Fruit fly (Drosophila melanogaster) whole organism, embryonic: Measurements from ENCODE around the gene CG11147.

Experiments
- CG10147 ChIP-seq: fragments of 200-800 bp; sonication (Bioruptor generic); optimal IDR thresholded peaks from 2 replicates; lab custom pipeline; 2019; ENCODE audit warnings: missing biosample characterization, mild to moderate bottlenecking, missing genetic modification characterization, moderate library complexity
- CG11695 ChIP-seq: fragments of 200-800 bp; sonication (Bioruptor generic); IDR thresholded peaks from 3 replicates; pipeline ENCODE4 v1.3.6; 2022; ENCODE audit warnings: missing biosample characterization, missing genetic modification characterization
- CG12299 ChIP-seq: fragments of 200-800 bp; sonication (Bioruptor generic); optimal IDR thresholded peaks from 2 replicates; lab custom pipeline; 2018; ENCODE audit warnings: missing biosample characterization, mild to moderate bottlenecking, missing genetic modification characterization
- CG12942 ChIP-seq: fragments of 200-800 bp; sonication (Bioruptor generic); optimal IDR thresholded peaks from 3 replicates; lab custom pipeline; 2016; ENCODE audit warnings: missing biosample characterization, missing genetic modification characterization
- CG13287 ChIP-seq: fragments of 200-800 bp; sonication (Bioruptor generic); IDR thresholded peaks from 2 replicates; pipeline ENCODE4 v1.3.6; 2022; ENCODE audit warnings: missing biosample characterization, missing genetic modification characterization; ENCODE audit not compliant: partially characterized antibody
- CG13775 ChIP-seq: fragments of 200-800 bp; sonication (Bioruptor generic); optimal IDR thresholded peaks from 3 replicates; lab custom pipeline; 2017; ENCODE audit warnings: missing biosample characterization, mild to moderate bottlenecking, missing genetic modification characterization
- CG14441 ChIP-seq: fragments of 200-800 bp; sonication (Bioruptor generic); IDR thresholded peaks from 2 replicates; pipeline ENCODE4 v1.3.6; 2022; ENCODE audit warnings: missing biosample characterization, missing genetic modification characterization
- CG15514 ChIP-seq: fragments of 200-800 bp; sonication (Bioruptor generic); optimal IDR thresholded peaks from 3 replicates; lab custom pipeline; 2017; ENCODE audit warnings: missing biosample characterization, missing genetic modification characterization, mild to moderate bottlenecking, moderate library complexity, missing genetic modification reagents
- CG16813 ChIP-seq: fragments of 200-800 bp; sonication (Bioruptor generic); IDR thresholded peaks from 3 replicates; pipeline ENCODE4 v1.3.6; 2022; ENCODE audit warnings: missing biosample characterization, missing genetic modification characterization; ENCODE audit not compliant: partially characterized antibody
- CG17186 ChIP-seq: fragments of 200-800 bp; sonication (Bioruptor generic); optimal IDR thresholded peaks from 3 replicates; lab custom pipeline; 2017; ENCODE audit warnings: missing biosample characterization, missing genetic modification reagents, missing genetic modification characterization
- CG18599 ChIP-seq: fragments of 200-800 bp; sonication (Bioruptor generic); optimal IDR thresholded peaks from 3 replicates; lab custom pipeline; 2017; ENCODE audit warnings: missing biosample characterization, missing genetic modification characterization, mild to moderate bottlenecking, moderate library complexity, missing genetic modification reagents
- CG3726 ChIP-seq: fragments of 200-800 bp; sonication (Bioruptor generic); IDR thresholded peaks from 3 replicates; pipeline ENCODE4, ENCODE4 v1.3.6; 2022; ENCODE audit warnings: missing biosample characterization, missing genetic modification characterization
- CG3838 ChIP-seq: fragments of 200-800 bp; sonication (Bioruptor generic); optimal IDR thresholded peaks from 3 replicates; lab custom pipeline; 2016; ENCODE audit warnings: missing biosample characterization, missing genetic modification characterization
- CG42726 ChIP-seq: fragments of 200-800 bp; sonication (Bioruptor generic); IDR thresholded peaks from 2 replicates; pipeline ENCODE4 v1.3.6; 2022; ENCODE audit warnings: missing biosample characterization, missing genetic modification characterization; ENCODE audit not compliant: partially characterized antibody
- CG4820 ChIP-seq: fragments of 200-800 bp; sonication (Bioruptor generic); optimal IDR thresholded peaks from 3 replicates; lab custom pipeline; 2016; ENCODE audit warnings: missing biosample characterization, missing genetic modification characterization
- CG6689 ChIP-seq: fragments of 200-800 bp; sonication (Bioruptor generic); IDR thresholded peaks from 2 replicates; pipeline ENCODE4 v1.3.6; 2022; ENCODE audit warnings: missing biosample characterization, missing genetic modification characterization
- CG7963 ChIP-seq: fragments of 200-800 bp; sonication (Bioruptor generic); IDR thresholded peaks from 3 replicates; pipeline ENCODE4 v1.3.6; 2022; ENCODE audit warnings: missing biosample characterization, missing genetic modification characterization; ENCODE audit not compliant: partially characterized antibody
- CHES-1-like ChIP-seq: fragments of 200-800 bp; sonication (Bioruptor generic); optimal IDR thresholded peaks from 2 replicates; lab custom pipeline; 2016; ENCODE audit warnings: missing biosample characterization, missing genetic modification characterization
- CTCF ChIP-seq: fragments of 200-800 bp; sonication (Bioruptor generic); optimal IDR thresholded peaks from 2 replicates; lab custom pipeline; 2017; ENCODE audit warnings: missing biosample characterization, mild to moderate bottlenecking, missing genetic modification characterization, moderate library complexity
- CoRest ChIP-seq: fragments of 200-800 bp; sonication (Bioruptor generic); optimal IDR thresholded peaks from 3 replicates; lab custom pipeline; 2018; ENCODE audit warnings: missing biosample characterization, mild to moderate bottlenecking, missing genetic modification characterization, moderate library complexity
- Dll ChIP-seq: fragments of 200-800 bp; sonication (Bioruptor generic); IDR thresholded peaks from 4 replicates; pipeline ENCODE4 v1.3.6; 2022; ENCODE audit warnings: missing biosample characterization, missing genetic modification characterization; ENCODE audit not compliant: partially characterized antibody
- Dref ChIP-seq: fragments of 200-800 bp; sonication (Bioruptor generic); IDR thresholded peaks from 2 replicates; pipeline ENCODE4 v1.3.6; 2022; ENCODE audit warnings: missing biosample characterization, missing genetic modification characterization
- GATAe ChIP-seq: fragments of 200-800 bp; sonication (Bioruptor generic); conservative IDR thresholded peaks from 2 replicates; pipeline ENCODE4 v1.3.6; 2022; ENCODE audit warnings: missing biosample characterization, missing genetic modification characterization
- Neu2 ChIP-seq: fragments of 200-800 bp; sonication (Bioruptor generic); optimal IDR thresholded peaks from 3 replicates; lab custom pipeline; 2016; ENCODE audit warnings: missing biosample characterization, missing genetic modification characterization, borderline replicate concordance
- Opbp ChIP-seq: fragments of 200-800 bp; sonication (Bioruptor generic); IDR thresholded peaks from 3 replicates; pipeline ENCODE4 v1.3.6; 2022; ENCODE audit warnings: missing biosample characterization, missing genetic modification characterization; ENCODE audit not compliant: partially characterized antibody
- Pdp1 ChIP-seq, 2 experiments: fragments of 200-800 bp; sonication (Bioruptor generic); optimal IDR thresholded peaks; 3 replicates each; lab custom pipeline; 2016; ENCODE audit warnings: missing biosample characterization in 2 of 2, missing genetic modification characterization in 2 of 2, mild to moderate bottlenecking in 1 of 2, moderate library complexity in 1 of 2
- Stat92E ChIP-seq, 3 experiments: fragments of >200 bp in 2 of 3; fragments of 200-800 bp in 1 of 3; sonication (Bioruptor generic) in 1 of 3; optimal IDR thresholded peaks; 2 replicates each; lab custom pipeline; 2017 to 2019; ENCODE audit warnings: missing biosample characterization in 3 of 3, missing genetic modification characterization in 3 of 3, mild to moderate bottlenecking in 1 of 3, moderate library complexity in 1 of 3
- chinmo ChIP-seq: fragments of 200-800 bp; sonication (Bioruptor generic); IDR thresholded peaks from 4 replicates; pipeline ENCODE4 v1.3.6; 2022; ENCODE audit warnings: missing biosample characterization, missing genetic modification characterization; ENCODE audit not compliant: partially characterized antibody
- disco-r ChIP-seq: fragments of 200-800 bp; sonication (Bioruptor generic); optimal IDR thresholded peaks from 2 replicates; lab custom pipeline; 2016; ENCODE audit warnings: missing biosample characterization, missing genetic modification characterization
- dmrt99B ChIP-seq: fragments of 200-800 bp; sonication (Bioruptor generic); optimal IDR thresholded peaks from 2 replicates; lab custom pipeline; 2018; ENCODE audit warnings: missing biosample characterization, mild to moderate bottlenecking, missing genetic modification characterization, moderate library complexity
- gfzf ChIP-seq: fragments of 200-800 bp; sonication (Bioruptor generic); optimal IDR thresholded peaks from 2 replicates; lab custom pipeline; 2016; ENCODE audit warnings: missing biosample characterization, mild to moderate bottlenecking, missing genetic modification characterization, moderate library complexity
- hbn ChIP-seq: fragments of 200-800 bp; sonication (Bioruptor generic); IDR thresholded peaks from 2 replicates; pipeline ENCODE4 v1.3.6; 2022; ENCODE audit warnings: missing biosample characterization, missing genetic modification characterization; ENCODE audit not compliant: partially characterized antibody
- inv ChIP-seq: fragments of 200-800 bp; sonication (Bioruptor generic); IDR thresholded peaks from 2 replicates; pipeline ENCODE4 v1.3.6; 2022; ENCODE audit warnings: missing biosample characterization, missing genetic modification characterization; ENCODE audit not compliant: partially characterized antibody
- lab ChIP-seq: fragments of 200-800 bp; sonication (Bioruptor generic); optimal IDR thresholded peaks from 3 replicates; lab custom pipeline; 2017; ENCODE audit warnings: missing biosample characterization, missing genetic modification characterization, mild to moderate bottlenecking, moderate library complexity, missing genetic modification reagents
- maf-S ChIP-seq: fragments of 200-800 bp; sonication (Bioruptor generic); optimal IDR thresholded peaks from 2 replicates; lab custom pipeline; 2016; ENCODE audit warnings: missing biosample characterization, missing genetic modification characterization
- mirr ChIP-seq: fragments of 200-800 bp; sonication (Bioruptor generic); optimal IDR thresholded peaks from 3 replicates; lab custom pipeline; 2018; ENCODE audit warnings: missing biosample characterization, mild to moderate bottlenecking, missing genetic modification characterization
- pzg ChIP-seq: fragments of 200-800 bp; sonication (Bioruptor generic); optimal IDR thresholded peaks from 3 replicates; lab custom pipeline; 2018; ENCODE audit warnings: missing biosample characterization, mild to moderate bottlenecking, missing genetic modification characterization, moderate library complexity
- sd ChIP-seq: fragments of 200-800 bp; sonication (Bioruptor generic); optimal IDR thresholded peaks from 3 replicates; lab custom pipeline; 2018; ENCODE audit warnings: missing biosample characterization, mild to moderate bottlenecking, missing genetic modification characterization, moderate library complexity
- sug ChIP-seq: fragments of 200-800 bp; optimal IDR thresholded peaks from 2 replicates; lab custom pipeline; 2019; ENCODE audit warnings: missing biosample characterization, mild to moderate bottlenecking, missing genetic modification characterization, moderate library complexity
- tap ChIP-seq: fragments of 200-800 bp; optimal IDR thresholded peaks from 3 replicates; lab custom pipeline; 2019; ENCODE audit warnings: missing biosample characterization, mild to moderate bottlenecking, missing genetic modification characterization, moderate library complexity
- trem ChIP-seq: fragments of 200-800 bp; optimal IDR thresholded peaks from 3 replicates; lab custom pipeline; 2019; ENCODE audit warnings: missing biosample characterization, mild to moderate bottlenecking, missing genetic modification characterization, moderate library complexity
- vnd ChIP-seq: fragments of 200-800 bp; sonication (Bioruptor generic); IDR thresholded peaks from 3 replicates; pipeline ENCODE4 v1.3.6; 2022; ENCODE audit warnings: missing biosample characterization, missing genetic modification characterization; ENCODE audit not compliant: partially characterized antibody
- vvl ChIP-seq: fragments of 200-800 bp; sonication (Bioruptor generic); IDR thresholded peaks from 2 replicates; pipeline ENCODE4 v1.3.6; 2022; ENCODE audit warnings: missing biosample characterization, missing genetic modification characterization
- zen2 ChIP-seq: fragments of 200-800 bp; sonication (Bioruptor generic); IDR thresholded peaks from 3 replicates; pipeline ENCODE4 v1.3.6; 2022; ENCODE audit warnings: missing biosample characterization, missing genetic modification characterization; ENCODE audit not compliant: partially characterized antibody

CG11147 gene

dm6 chr2L:5723859-5724475 lies 17.1 kb downstream of the CG11147 start (continued):
- peak; percentile 4 for TF ChIP-seq CG4820
- peak; percentile 55 for TF ChIP-seq Opbp (GFP tag; lab: Robert Waterston, UW)
- TF ChIP-seq CG10147 (GFP tag; lab: Kevin White, UChicago), result peak; percentile 18
- TF ChIP-seq lab (GFP tag; lab: Kevin White, UChicago), result peak; percentile 20
- TF ChIP-seq CG11695 (GFP tag; lab: Robert Waterston, UW), result 0 out of 3 replicates have a peak, but pooled peaks have one; percentile 15
- peak; percentile 9 for TF ChIP-seq CG13775 (GFP tag; lab: Kevin White, UChicago)
- TF ChIP-seq CG12942 (GFP tag; lab: Kevin White, UChicago), result no peak
- no peak for TF ChIP-seq CG6689
- TF ChIP-seq vvl (GFP tag; lab: Robert Waterston, UW), result peak; percentile 19; the same call in 1 of the 2 replicates
- TF ChIP-seq CG17186 (GFP tag; lab: Kevin White, UChicago), result peak; percentile 4
- TF ChIP-seq gfzf (GFP tag; lab: Kevin White, UChicago), result peak; percentile 61
- TF ChIP-seq trem, result peak; percentile 49
- peak; percentile 55 for TF ChIP-seq CG15514 (GFP tag; lab: Kevin White, UChicago)
- TF ChIP-seq pzg (GFP tag; lab: Kevin White, UChicago), result peak; percentile 57
- TF ChIP-seq CoRest, result peak; percentile 9
- peak; percentile 78 for TF ChIP-seq CTCF (GFP tag; lab: Kevin White, UChicago)
- no peak for TF ChIP-seq CG3726
- peak; percentile 39 for TF ChIP-seq CG42726 (GFP tag; lab: Robert Waterston, UW)

DNA sequence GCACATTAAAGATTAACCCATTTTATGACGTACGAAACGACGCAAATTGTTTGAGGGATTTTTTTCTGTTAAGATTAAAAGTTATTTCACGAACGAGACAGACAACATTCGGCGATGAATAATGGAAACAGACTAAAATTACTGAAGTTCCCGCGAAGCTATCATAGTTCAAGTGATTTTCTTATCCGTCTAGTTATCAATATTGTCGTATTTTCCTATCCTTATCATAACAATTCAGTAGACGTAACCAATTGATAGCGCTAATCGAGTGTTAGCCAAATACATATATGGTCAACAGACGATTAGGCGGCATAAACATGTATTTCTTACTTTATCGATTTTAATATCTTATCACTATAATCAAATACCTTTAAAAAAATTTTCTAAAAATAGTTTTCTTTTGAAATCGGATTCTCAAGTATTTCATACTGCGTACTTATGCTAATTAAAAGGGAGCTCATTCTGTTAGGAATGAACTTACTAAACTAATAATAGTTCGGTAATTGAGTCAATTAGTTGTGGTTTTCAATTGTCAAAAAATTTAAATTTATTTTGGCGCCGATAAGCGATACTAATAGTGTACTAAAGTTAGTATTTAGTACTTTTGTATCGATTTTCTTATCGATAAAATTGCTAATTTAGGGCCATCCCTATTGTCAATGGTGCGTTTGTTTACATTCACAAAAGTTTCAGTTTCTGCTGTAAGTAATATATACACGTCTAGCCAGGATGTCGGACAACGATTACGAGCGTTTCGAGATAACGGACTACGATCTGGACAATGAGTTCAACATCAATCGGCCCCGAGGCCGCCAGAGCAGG lies 20.4 kb downstream of the CG11147 start, which contains the start of the genes CG11149 and sip1:
Gene CG11149, minus strand, starts transcription at position 493 of the 822 bp plus-strand sequence.
Gene sip1, plus strand, starts transcription at position 645 of the 822 bp plus-strand sequence.
- peak; percentile 66 for TF ChIP-seq Neu2
- TF ChIP-seq sd (tag; lab: Kevin White, UChicago), result peak; percentile 29
- TF ChIP-seq hbn (GFP tag; lab: Robert Waterston, UW), result peak; percentile 73
- peak; percentile 34 for TF ChIP-seq CHES-1-like (GFP tag; lab: Kevin White, UChicago)
- TF ChIP-seq Stat92E (GFP tag; optimal IDR thresholded peaks at IDR 0.05; lab: Kevin White, UChicago), result peak in 1 of 3 experiments; percentile 21
- TF ChIP-seq CG13287 (GFP tag; lab: Robert Waterston, UW), result peak; percentile 81
- no peak for TF ChIP-seq maf-S (GFP tag; lab: Kevin White, UChicago)
- TF ChIP-seq dmrt99B (tag; lab: Kevin White, UChicago), result no peak
- TF ChIP-seq vvl (GFP tag; lab: Robert Waterston, UW), result peak; percentile 37; the same call in 1 of the 2 replicates
- peak in 1 of 2 experiments; percentile 20 for TF ChIP-seq Pdp1 (GFP tag; optimal IDR thresholded peaks at IDR 0.05; lab: Kevin White, UChicago)
- peak; percentile 75 for TF ChIP-seq sug (tag; lab: Kevin White, UChicago)
- no peak for TF ChIP-seq CG3838 (GFP tag; lab: Kevin White, UChicago)
- TF ChIP-seq CG12299 (tag; lab: Kevin White, UChicago), result no peak
- peak; percentile 15; the same call in 1 of the 3 replicates for TF ChIP-seq vnd
- TF ChIP-seq Dll, result peak; percentile 80
- TF ChIP-seq Dref (GFP tag; lab: Robert Waterston, UW), result peak; percentile 69
- TF ChIP-seq inv, result peak; percentile 16; the same call in 1 of the 2 replicates
- no peak for TF ChIP-seq tap (tag; lab: Kevin White, UChicago)
- peak; percentile 48; the same call in 1 of the 3 replicates for TF ChIP-seq CG16813 (GFP tag; lab: Robert Waterston, UW)
- TF ChIP-seq GATAe (GFP tag; lab: Robert Waterston, UW), result peak; percentile 48; the same call in 1 of the 2 replicates
- TF ChIP-seq CG14441 (GFP tag; lab: Robert Waterston, UW), result 0 out of 2 replicates have a peak, but pooled peaks have one; percentile 7
- TF ChIP-seq CG18599 (GFP tag; lab: Kevin White, UChicago), result peak; percentile 25
- peak; percentile 27 for TF ChIP-seq mirr
- peak; percentile 51; the same call in 1 of the 3 replicates for TF ChIP-seq CG7963 (GFP tag; lab: Robert Waterston, UW)
- no peak for TF ChIP-seq disco-r
- TF ChIP-seq chinmo (GFP tag; lab: Robert Waterston, UW), result peak; percentile 82; the same call in 1 of the 4 replicates
- peak; percentile 27 for TF ChIP-seq pzg (GFP tag; lab: Kevin White, UChicago)
- TF ChIP-seq zen2 (GFP tag; lab: Robert Waterston, UW), result peak; percentile 76; the same call in 2 of the 3 replicates
